Worm (Caenorhabditis elegans) whole organism, L1 larva: ENCODE data around the gene F22H10.3.

Source experiments
- efl-1 ChIP-seq, 4 experiments: fragments of 150-350 bp; optimal IDR thresholded peaks in 3 of 4; peaks in 1 of 4; 1 replicate in 1 of 4; 2 replicates in 3 of 4; lab custom pipeline; 2014; ENCODE audit warnings: missing biosample characterization in 2 of 4, missing genetic modification characterization in 2 of 4, missing genetic modification reagents in 2 of 4
- snpc-4 ChIP-seq: fragments of 150-350 bp; optimal IDR thresholded peaks from 2 replicates; lab custom pipeline; 2014; ENCODE audit warnings: missing biosample characterization, missing genetic modification characterization

F22H10.3 gene

DNA sequence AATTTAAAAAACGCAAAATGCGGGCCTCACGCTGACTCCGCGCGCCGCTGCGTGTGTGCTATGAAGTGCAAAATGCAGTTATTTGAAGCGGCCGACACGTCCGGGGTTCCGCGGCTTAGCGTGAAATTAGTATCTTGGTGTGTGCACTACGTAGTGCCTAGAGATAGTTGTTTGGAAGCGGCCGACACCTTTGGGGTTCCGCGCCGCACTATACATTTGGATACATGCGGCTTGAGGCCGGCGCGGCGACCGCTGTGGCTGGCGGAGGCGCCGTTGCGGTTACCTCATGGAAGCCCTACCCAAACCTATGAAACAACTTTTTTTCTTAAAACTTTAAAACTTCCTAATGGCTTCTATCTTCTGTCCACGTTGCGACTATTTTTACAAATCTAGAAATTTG lies 48.3 kb downstream of the F22H10.3 start:
- no peak for TF ChIP-seq efl-1 (optimal IDR thresholded peaks at IDR 0.05; lab: Kevin White, UChicago)
- no peak for TF ChIP-seq efl-1 (GFP tag; optimal IDR thresholded peaks at IDR 0.05 in 1 of 2; lab: Kevin White, UChicago)
- TF ChIP-seq snpc-4 (tag; lab: Kevin White, UChicago), result peak; percentile 92
